Worm (Caenorhabditis elegans): ENCODE measurements around the gene Y69A2AR.1.

Y69A2AR.1 gene

DNA sequence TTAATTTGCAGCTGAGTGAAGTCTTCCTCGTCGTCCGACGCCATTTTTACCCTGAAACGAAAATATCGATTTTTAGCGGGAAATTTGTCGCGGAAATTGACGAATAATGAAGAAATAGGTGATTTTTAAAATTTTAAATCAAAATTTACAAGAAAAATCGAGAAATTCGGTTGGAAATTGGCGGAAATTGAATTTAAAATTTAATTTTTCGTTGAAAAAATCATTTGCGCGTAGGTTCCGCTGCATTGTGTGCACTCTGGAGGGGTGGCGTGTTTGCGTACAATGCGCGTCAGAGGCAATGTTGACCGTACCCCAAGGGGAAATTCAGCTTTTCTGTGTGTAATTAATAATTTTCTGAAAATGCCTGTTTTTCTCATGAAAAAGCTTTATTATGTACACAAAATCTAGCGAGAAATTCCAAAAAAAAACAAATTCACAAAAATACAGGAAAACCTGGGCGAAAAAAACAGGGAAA, 37.1 kb downstream of the Y69A2AR.1 start, which contains the start of gene Y94H6A.5 (continued):
- TF ChIP-seq C06A6.2 (GFP tag; conservative IDR thresholded peaks at IDR 0.05) (no peak), pbrm-1 (GFP tag; IDR thresholded peaks at IDR 0.05) (peak; percentile 17; the same call in 1 of the 2 replicates), cebp-2 (GFP tag; IDR thresholded peaks at IDR 0.05) (no peak), rcor-1 (GFP tag; IDR thresholded peaks at IDR 0.05) (0 out of 2 replicates have a peak, but pooled peaks have one; percentile 18), lag-1 (GFP tag; IDR thresholded peaks at IDR 0.05) (no peak), snpc-4 (GFP tag; optimal IDR thresholded peaks at IDR 0.05) (no peak), snpc-4 (tag; optimal IDR thresholded peaks at IDR 0.05) (peak in 1 of 4 experiments; percentile 18), ztf-26 (tag; optimal IDR thresholded peaks at IDR 0.05) (no peak), cebp-1 (GFP tag; IDR thresholded peaks at IDR 0.05) (0 out of 2 replicates have a peak, but pooled peaks have one; percentile 27), cebp-1 (tag; optimal IDR thresholded peaks at IDR 0.05) (peak; percentile 60), dpff-1 (tag; optimal IDR thresholded peaks at IDR 0.05) (no peak), dox-1 (GFP tag; IDR thresholded peaks at IDR 0.05) (peak; percentile 61), sptf-2 (GFP tag; optimal IDR thresholded peaks at IDR 0.05) (no peak), lsl-1 (GFP tag; optimal IDR thresholded peaks at IDR 0.05) (peak; percentile 72), chd-7 (tag; optimal IDR thresholded peaks at IDR 0.05) (no peak), nhr-179 (tag; optimal IDR thresholded peaks at IDR 0.05) (no peak)

DNA sequence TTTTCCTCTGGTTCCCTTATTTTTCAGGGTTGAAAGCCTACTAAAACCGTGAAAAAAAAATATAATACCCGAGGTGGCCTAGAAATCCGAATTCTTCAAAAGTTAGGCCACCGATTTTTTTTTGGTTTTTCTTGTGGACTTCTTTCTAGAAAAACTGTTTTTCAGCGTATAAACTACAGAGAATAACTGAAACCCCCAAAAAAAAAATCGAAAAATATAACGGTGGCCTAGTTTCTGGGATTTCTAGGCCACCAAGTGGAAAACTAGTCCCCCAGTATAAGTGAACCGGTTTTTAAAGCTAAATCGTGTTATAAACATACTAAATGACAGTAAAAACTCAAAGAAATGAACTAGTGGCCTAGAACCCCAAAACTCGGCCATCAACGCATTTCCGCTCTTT, 38.8 kb downstream of the Y69A2AR.1 start:
- TF ChIP-seq F37B4.10 (GFP tag; IDR thresholded peaks at IDR 0.05) (no peak), ztf-26 (tag; optimal IDR thresholded peaks at IDR 0.05) (no peak), lsy-27 (tag; optimal IDR thresholded peaks at IDR 0.05; ENCODE audit: borderline replicate concordance, insufficient read depth) (no peak), F49E8.2 (tag; optimal IDR thresholded peaks at IDR 0.05; ENCODE audit: insufficient read depth) (no peak), Y53G8AR.9 (GFP tag; conservative IDR thresholded peaks at IDR 0.05) (no peak), aptf-3 (GFP tag; IDR thresholded peaks at IDR 0.05) (no peak), F39B2.1 (GFP tag; IDR thresholded peaks at IDR 0.05) (no peak), nhr-179 (tag; optimal IDR thresholded peaks at IDR 0.05) (no peak), fkh-3 (tag; optimal IDR thresholded peaks at IDR 0.05) (no peak), sea-2 (GFP tag; IDR thresholded peaks at IDR 0.05) (no peak), rec-8 (tag; optimal IDR thresholded peaks at IDR 0.05) (no peak), lsl-1 (GFP tag; optimal IDR thresholded peaks at IDR 0.05) (no peak), mxl-1 (tag; optimal IDR thresholded peaks at IDR 0.05) (no peak)

DNA sequence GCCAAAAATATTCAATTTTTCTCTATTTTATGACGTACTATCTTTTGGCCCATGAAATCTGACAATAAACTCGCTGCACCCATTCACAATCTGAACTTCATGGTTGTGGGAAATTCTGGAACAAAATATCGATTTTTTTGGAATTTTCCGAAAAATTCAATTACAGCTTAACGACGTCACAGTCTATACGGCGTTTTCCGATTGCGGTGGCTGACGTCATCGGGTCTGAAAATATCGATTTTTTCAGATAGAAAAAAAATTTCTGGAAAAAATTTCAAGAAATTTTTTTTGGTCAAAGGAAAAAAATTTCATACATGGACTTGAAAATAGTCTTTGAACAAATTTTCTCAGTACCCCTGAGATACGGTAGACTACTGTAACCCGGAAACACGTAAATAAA, 40.2 kb downstream of the Y69A2AR.1 start, which contains the start of gene ubc-8:
TSS of gene ubc-8 (minus strand) at position 227 of the 400 bp plus-strand sequence.
- TF ChIP-seq F22D6.2 (tag; optimal IDR thresholded peaks at IDR 0.05) (no peak), madf-10 (tag; optimal IDR thresholded peaks at IDR 0.05) (no peak)

DNA sequence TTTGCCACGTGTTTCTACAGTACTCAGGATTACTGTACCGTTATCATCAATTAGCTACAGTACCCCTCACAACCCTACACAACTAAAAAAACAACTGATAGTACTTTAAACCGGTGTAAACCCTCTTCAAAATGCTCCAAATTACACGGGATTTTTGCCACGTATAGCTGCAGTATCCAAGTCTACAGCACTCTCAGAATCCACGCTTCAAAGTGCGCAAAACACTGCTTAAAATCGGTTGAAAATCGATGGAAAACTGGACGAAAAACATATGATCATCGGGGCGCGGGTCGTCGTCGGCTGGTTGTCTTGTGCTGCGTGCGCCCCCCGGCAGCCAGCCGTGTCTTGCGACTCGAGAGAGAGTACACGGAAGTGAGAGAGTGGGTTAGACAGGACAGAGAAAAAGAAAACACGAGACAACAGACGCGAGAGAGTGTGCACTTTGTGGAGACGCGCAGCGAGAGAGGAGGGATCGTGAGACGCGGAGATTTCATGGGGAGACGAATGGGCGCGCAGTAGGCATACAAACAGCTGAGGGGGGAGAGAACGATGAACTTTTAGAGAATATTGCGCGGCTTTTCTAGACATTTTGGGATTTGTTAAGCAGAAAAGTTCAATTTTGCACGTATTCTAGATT, 41.6 kb downstream of the Y69A2AR.1 start:
- TF ChIP-seq madf-6 (GFP tag; IDR thresholded peaks at IDR 0.05), result peak; percentile 41; the same call in 1 of the 2 replicates
- no peak for TF ChIP-seq F57C9.4 (tag; optimal IDR thresholded peaks at IDR 0.05)
- TF ChIP-seq tlf-1 (GFP tag; optimal IDR thresholded peaks at IDR 0.05), result peak; percentile 60
- peak; percentile 33 for TF ChIP-seq gei-17 (GFP tag; optimal IDR thresholded peaks at IDR 0.05)
- no peak for TF ChIP-seq lsy-27 (tag; optimal IDR thresholded peaks at IDR 0.05; ENCODE audit: borderline replicate concordance, insufficient read depth)
- TF ChIP-seq let-607 (tag; optimal IDR thresholded peaks at IDR 0.05), result peak in 1 of 2 experiments; percentile 58
- no peak for TF ChIP-seq mel-28 (tag; optimal IDR thresholded peaks at IDR 0.05; ENCODE audit: borderline replicate concordance)
- TF ChIP-seq lin-35 (GFP tag; optimal IDR thresholded peaks at IDR 0.05), result peak in 1 of 3 experiments; percentile 30
- peak; percentile 38 for TF ChIP-seq akir-1 (GFP tag; optimal IDR thresholded peaks at IDR 0.05)
- no peak for TF ChIP-seq Y56A3A.18 (GFP tag; IDR thresholded peaks at IDR 0.05)
- TF ChIP-seq aptf-3 (GFP tag; IDR thresholded peaks at IDR 0.05), result no peak
- TF ChIP-seq ztf-22 (GFP tag; optimal IDR thresholded peaks at IDR 0.05), result no peak
- no peak for TF ChIP-seq ceh-58 (GFP tag; IDR thresholded peaks at IDR 0.05)
- TF ChIP-seq lin-40 (tag; optimal IDR thresholded peaks at IDR 0.05), result peak; percentile 74
- TF ChIP-seq lag-1 (GFP tag; IDR thresholded peaks at IDR 0.05), result no peak
- TF ChIP-seq F37B4.10 (GFP tag; IDR thresholded peaks at IDR 0.05), result no peak
- TF ChIP-seq rpc-1 (optimal IDR thresholded peaks at IDR 0.05), result no peak
- no peak for TF ChIP-seq rpc-1 (tag; optimal IDR thresholded peaks at IDR 0.05)
- no peak for TF ChIP-seq ztf-25 (GFP tag; IDR thresholded peaks at IDR 0.05)

Measured in whole organism, young adult.